Worm (Caenorhabditis elegans): ENCODE measurements around the gene W03C9.8.

Gene W03C9.8

ce11 chrII:11980110-11980509 lies 31.6 kb downstream of the W03C9.8 start (continued):
- TF ChIP-seq hlh-26 (GFP tag; conservative IDR thresholded peaks at IDR 0.05) (no peak), nfyb-1 (GFP tag; IDR thresholded peaks at IDR 0.05) (peak; percentile 84; the same call in 1 of the 2 replicates), F57A8.1 (GFP tag; optimal IDR thresholded peaks at IDR 0.05) (no peak), akir-1 (GFP tag; optimal IDR thresholded peaks at IDR 0.05) (no peak), lin-35 (GFP tag; optimal IDR thresholded peaks at IDR 0.05) (peak in 1 of 3 experiments; percentile 88), ceh-40 (GFP tag; IDR thresholded peaks at IDR 0.05) (no peak), T07F8.4 (tag; optimal IDR thresholded peaks at IDR 0.05) (peak; percentile 31), dpff-1 (tag; optimal IDR thresholded peaks at IDR 0.05) (no peak), F57C9.4 (tag; optimal IDR thresholded peaks at IDR 0.05) (no peak), F49E8.2 (tag; optimal IDR thresholded peaks at IDR 0.05; ENCODE audit: insufficient read depth) (peak; percentile 59), hmg-20 (GFP tag; IDR thresholded peaks at IDR 0.05) (no peak), tbp1 (GFP tag; optimal IDR thresholded peaks at IDR 0.05) (peak; percentile 76), egl-18 (GFP tag; IDR thresholded peaks at IDR 0.05) (no peak), ceh-100 (GFP tag; IDR thresholded peaks at IDR 0.05) (peak; percentile 99), ztf-26 (tag; optimal IDR thresholded peaks at IDR 0.05) (peak; percentile 76), F10E7.11 (tag; optimal IDR thresholded peaks at IDR 0.05) (no peak), let-607 (tag; optimal IDR thresholded peaks at IDR 0.05) (peak; percentile 25 to 80), Y56A3A.18 (GFP tag; IDR thresholded peaks at IDR 0.05) (no peak), pha-4 (tag; optimal IDR thresholded peaks at IDR 0.05) (peak; percentile 74), Y53G8AR.9 (GFP tag; conservative IDR thresholded peaks at IDR 0.05) (peak; percentile 92), dpl-1 (GFP tag; optimal IDR thresholded peaks at IDR 0.05) (peak; percentile 27), hsf-1 (GFP tag; IDR thresholded peaks at IDR 0.05) (peak; percentile 83), egrh-3 (GFP tag; IDR thresholded peaks at IDR 0.05) (peak; percentile 59), nhr-90 (tag; optimal IDR thresholded peaks at IDR 0.05) (no peak), chd-7 (tag; optimal IDR thresholded peaks at IDR 0.05) (no peak), athp-1 (tag; optimal IDR thresholded peaks at IDR 0.05) (peak; percentile 89), mel-28 (tag; optimal IDR thresholded peaks at IDR 0.05; ENCODE audit: borderline replicate concordance) (no peak), pbrm-1 (GFP tag; IDR thresholded peaks at IDR 0.05) (peak; percentile 85; the same call in 1 of the 2 replicates), nhr-27 (tag; optimal IDR thresholded peaks at IDR 0.05) (no peak), let-526 (GFP tag; IDR thresholded peaks at IDR 0.05) (no peak), cebp-1 (GFP tag; IDR thresholded peaks at IDR 0.05) (no peak; the same call in none of the 2 replicates), cebp-1 (tag; optimal IDR thresholded peaks at IDR 0.05) (peak; percentile 58), unc-130 (GFP tag; optimal IDR thresholded peaks at IDR 0.05) (peak; percentile 44), B0035.1 (tag; optimal IDR thresholded peaks at IDR 0.05) (peak; percentile 62), mes-4 (tag; optimal IDR thresholded peaks at IDR 0.05) (no peak), zfh-2 (GFP tag; conservative IDR thresholded peaks at IDR 0.05) (no peak), F22D6.2 (tag; optimal IDR thresholded peaks at IDR 0.05) (peak; percentile 16), snpc-4 (GFP tag; optimal IDR thresholded peaks at IDR 0.05) (peak; percentile 23), snpc-4 (tag; optimal IDR thresholded peaks at IDR 0.05) (peak in 3 of 4 experiments; percentile 66 to 79 (median 66)), ekl-4 (GFP tag; IDR thresholded peaks at IDR 0.05) (no peak; the same call in 1 of the 2 replicates), unc-62 (GFP tag; optimal IDR thresholded peaks at IDR 0.05) (no peak), rec-8 (tag; optimal IDR thresholded peaks at IDR 0.05) (no peak), sea-2 (GFP tag; IDR thresholded peaks at IDR 0.05) (no peak), lin-54 (GFP tag; optimal IDR thresholded peaks at IDR 0.05) (peak; percentile 96), nhr-80 (tag; optimal IDR thresholded peaks at IDR 0.05) (peak; percentile 28), ceh-79 (tag; optimal IDR thresholded peaks at IDR 0.05) (no peak), ztf-28 (GFP tag; IDR thresholded peaks at IDR 0.05) (peak; percentile 96), F55B11.4 (tag; optimal IDR thresholded peaks at IDR 0.05; ENCODE audit: borderline replicate concordance, insufficient read depth) (no peak), lir-1 (GFP tag; conservative IDR thresholded peaks at IDR 0.05) (peak; percentile 88)
